Worm (Caenorhabditis elegans): Measurements from ENCODE around the gene R04A9.9.

The R04A9.9 gene

DNA sequence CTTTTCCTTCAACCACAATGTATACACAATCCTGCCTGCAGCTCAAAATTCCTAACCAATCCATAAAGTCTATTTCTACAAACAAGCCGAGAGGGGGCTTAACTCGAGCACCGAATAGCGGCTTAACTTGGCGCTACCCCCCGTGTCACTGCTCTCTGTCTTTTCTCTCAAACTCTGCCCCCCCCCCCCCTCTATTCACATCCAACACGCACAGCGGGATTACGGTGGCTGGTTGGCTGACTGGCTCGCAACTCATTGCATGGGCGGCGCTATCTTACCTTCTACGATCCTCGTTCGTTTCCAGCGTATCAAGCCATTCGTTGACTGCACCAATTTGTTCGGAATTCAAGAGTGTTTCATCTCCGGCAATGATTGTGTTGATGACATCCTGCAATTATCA, 41.2 kb upstream of the R04A9.9 start:
- no peak for TF ChIP-seq nhr-2 (tag; optimal IDR thresholded peaks at IDR 0.05)
- peak; percentile 29 for TF ChIP-seq pha-4 (tag; optimal IDR thresholded peaks at IDR 0.05)
- peak; percentile 13 for TF ChIP-seq ham-2 (GFP tag; optimal IDR thresholded peaks at IDR 0.05)
- TF ChIP-seq lsy-2 (tag; optimal IDR thresholded peaks at IDR 0.05), result peak; percentile 35
- no peak for TF ChIP-seq nhr-12 (tag; optimal IDR thresholded peaks at IDR 0.05)
- TF ChIP-seq blmp-1 (tag; optimal IDR thresholded peaks at IDR 0.05), result no peak

DNA sequence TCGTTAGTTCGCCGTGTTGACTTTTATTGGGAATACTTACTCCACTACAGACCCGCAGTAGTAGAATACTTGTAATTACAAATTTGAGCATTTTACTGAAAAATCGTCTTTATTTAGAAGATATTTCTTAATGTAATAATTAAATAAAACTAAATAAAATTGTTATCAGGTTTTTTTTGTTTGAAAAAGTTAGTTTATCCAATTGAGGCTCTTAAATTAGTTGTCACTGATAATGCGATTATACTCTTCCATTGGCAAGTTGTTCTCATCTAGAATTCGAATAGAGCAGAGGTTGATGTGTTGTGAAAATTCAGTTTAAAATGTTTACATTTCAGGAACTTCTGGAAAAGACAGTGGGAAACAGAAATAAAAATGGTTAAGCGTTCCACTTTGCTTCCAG, 35.2 kb upstream of the R04A9.9 start, which contains the start of gene ZK1193.2:
ZK1193.2 (minus strand) TSS at position 101 of the 400 bp plus-strand sequence.
- TF ChIP-seq pha-4 (tag; optimal IDR thresholded peaks at IDR 0.05), result no peak
- no peak for TF ChIP-seq drap-1 (GFP tag; optimal IDR thresholded peaks at IDR 0.05)
- TF ChIP-seq flh-1 (GFP tag; optimal IDR thresholded peaks at IDR 0.05), result no peak
- no peak for TF ChIP-seq cnd-1 (tag; optimal IDR thresholded peaks at IDR 0.05)
- TF ChIP-seq hlh-1 (tag; optimal IDR thresholded peaks at IDR 0.05), result no peak
- TF ChIP-seq lsy-2 (tag; optimal IDR thresholded peaks at IDR 0.05), result no peak
- no peak for TF ChIP-seq elt-3 (tag; optimal IDR thresholded peaks at IDR 0.05)
- TF ChIP-seq lin-13 (tag; optimal IDR thresholded peaks at IDR 0.05), result no peak

DNA sequence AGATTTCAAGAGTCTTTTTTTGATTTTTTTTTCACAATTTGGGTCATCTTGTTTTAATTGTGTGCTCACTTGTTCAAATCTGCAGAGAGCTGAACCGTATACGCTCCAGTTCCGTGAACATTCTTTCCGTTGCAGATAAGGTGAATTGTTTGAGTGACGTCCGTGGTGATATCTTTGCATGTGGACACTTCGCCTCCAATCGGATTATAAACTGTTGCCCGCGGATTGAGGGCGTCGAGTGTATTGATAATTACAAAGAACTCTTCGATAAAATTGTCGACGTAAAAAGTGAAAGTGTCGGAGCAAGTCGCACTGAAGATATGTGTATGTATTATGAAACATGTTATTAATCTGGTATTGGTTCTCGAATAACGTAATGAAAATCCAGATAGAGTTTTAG, 33.4 kb upstream of the R04A9.9 start:
- TF ChIP-seq blmp-1 (tag; optimal IDR thresholded peaks at IDR 0.05) (no peak), elt-3 (tag; optimal IDR thresholded peaks at IDR 0.05) (no peak), ceh-39 (tag; optimal IDR thresholded peaks at IDR 0.05) (no peak), nhr-2 (tag; optimal IDR thresholded peaks at IDR 0.05) (no peak), cnd-1 (tag; optimal IDR thresholded peaks at IDR 0.05) (no peak), sem-2 (GFP tag; optimal IDR thresholded peaks at IDR 0.05) (no peak), nhr-28 (tag; optimal IDR thresholded peaks at IDR 0.05) (no peak), nhr-76 (tag; optimal IDR thresholded peaks at IDR 0.05) (no peak), unc-120 (tag; optimal IDR thresholded peaks at IDR 0.05; ENCODE audit: poor library complexity, severe bottlenecking) (no peak), hlh-1 (tag; optimal IDR thresholded peaks at IDR 0.05) (no peak), ces-1 (GFP tag; optimal IDR thresholded peaks at IDR 0.05) (no peak)

DNA sequence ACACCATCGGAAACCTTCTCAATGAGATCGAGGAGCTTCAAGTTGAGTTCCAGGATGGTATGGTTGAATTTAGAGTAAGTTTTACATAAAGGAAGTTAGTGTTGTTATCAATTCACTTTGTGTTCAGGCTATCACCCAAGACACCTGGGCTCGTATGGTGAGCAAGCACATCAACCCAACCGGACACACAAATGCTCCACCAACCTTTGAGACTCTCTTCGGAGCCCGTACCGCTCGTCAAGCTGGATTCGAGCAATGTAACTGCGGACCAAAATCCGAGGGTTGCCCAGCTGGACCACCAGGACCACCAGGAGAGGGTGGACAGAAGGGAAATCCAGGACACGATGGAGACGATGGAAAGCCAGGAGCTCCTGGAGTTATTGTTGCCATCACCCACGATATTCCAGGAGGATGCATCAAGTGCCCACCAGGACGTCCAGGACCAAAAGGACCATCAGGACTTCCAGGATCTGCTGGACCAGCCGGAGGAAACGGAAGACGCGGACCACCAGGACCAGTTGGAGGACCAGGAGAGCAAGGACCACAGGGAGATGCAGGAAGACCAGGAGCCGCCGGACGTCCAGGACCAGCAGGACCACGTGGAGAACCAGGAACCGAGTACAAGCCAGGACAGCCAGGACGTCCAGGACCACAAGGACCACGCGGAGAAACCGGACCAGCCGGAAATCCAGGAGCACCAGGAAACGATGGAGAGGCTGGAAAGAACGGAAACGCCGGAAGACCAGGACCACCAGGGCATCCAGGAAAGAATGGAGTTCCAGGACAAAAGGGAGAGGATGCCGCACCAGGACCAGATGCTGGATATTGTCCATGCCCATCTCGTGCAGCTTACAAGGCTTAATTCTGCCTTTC, 31.7 kb upstream of the R04A9.9 start:
- TF ChIP-seq hlh-1 (tag; optimal IDR thresholded peaks at IDR 0.05), result no peak

DNA sequence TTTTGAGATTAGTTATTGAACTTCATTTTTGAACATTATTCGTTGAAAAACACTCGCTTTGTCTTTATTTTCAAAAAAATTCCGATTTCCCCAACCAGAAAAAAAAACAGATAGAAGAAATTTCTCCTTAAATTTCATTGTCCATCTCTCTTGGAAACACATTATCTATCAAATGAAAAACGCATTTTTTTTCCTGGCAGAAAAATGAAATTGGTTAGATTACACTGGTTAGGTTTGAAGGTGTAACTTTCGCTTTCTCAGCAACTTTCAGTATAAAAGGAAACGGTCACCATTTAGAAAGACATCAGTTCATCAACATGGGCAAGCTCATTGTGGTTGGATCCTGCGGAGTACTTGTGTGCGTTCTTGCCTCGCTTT, 31.0 kb upstream of the R04A9.9 start, which contains the start of gene col-19:
col-19 (plus strand) TSS at position 301 of the 378 bp plus-strand sequence.
- TF ChIP-seq M03D4.4 (tag; optimal IDR thresholded peaks at IDR 0.05), result no peak
- TF ChIP-seq unc-39 (tag; optimal IDR thresholded peaks at IDR 0.05), result no peak
- TF ChIP-seq unc-62 (GFP tag; optimal IDR thresholded peaks at IDR 0.05), result no peak

DNA sequence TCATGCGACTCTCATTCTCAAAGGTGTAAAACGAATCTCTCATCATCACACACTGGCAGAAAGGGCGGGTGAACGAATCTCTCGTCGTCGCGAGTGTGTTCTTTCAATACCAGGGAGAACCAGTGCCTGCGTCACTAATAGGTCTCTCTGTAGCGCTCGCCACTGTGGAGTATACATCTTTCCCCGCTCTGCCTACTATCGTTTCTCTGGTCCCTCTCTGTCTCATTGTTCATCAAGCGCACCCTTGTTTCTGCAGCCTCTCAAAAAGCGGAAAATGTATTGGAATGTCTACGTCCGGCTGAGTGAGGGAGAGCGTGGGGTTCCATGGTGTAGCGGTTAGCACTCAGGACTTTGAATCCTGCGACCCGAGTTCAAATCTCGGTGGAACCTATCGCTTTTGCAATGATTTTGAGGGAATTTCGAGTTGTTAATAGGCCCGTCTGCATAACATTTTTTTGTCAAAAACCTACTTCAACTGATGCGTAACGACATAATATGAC, 19.8 kb upstream of the R04A9.9 start:
- TF ChIP-seq ham-2 (GFP tag; optimal IDR thresholded peaks at IDR 0.05), result peak; percentile 95
- peak; percentile 90 for TF ChIP-seq M03D4.4 (tag; optimal IDR thresholded peaks at IDR 0.05)
- peak; percentile 9 for TF ChIP-seq elt-3 (tag; optimal IDR thresholded peaks at IDR 0.05)
- peak; percentile 84 for TF ChIP-seq sem-2 (GFP tag; optimal IDR thresholded peaks at IDR 0.05)
- peak; percentile 75 for TF ChIP-seq tbx-8 (GFP tag; optimal IDR thresholded peaks at IDR 0.05)
- peak; percentile 88 for TF ChIP-seq nhr-237 (tag; optimal IDR thresholded peaks at IDR 0.05)
- TF ChIP-seq elt-1 (tag; optimal IDR thresholded peaks at IDR 0.05; ENCODE audit: borderline replicate concordance, insufficient read depth), result no peak
- TF ChIP-seq ceh-43 (GFP tag; optimal IDR thresholded peaks at IDR 0.05), result peak; percentile 80
- peak; percentile 77 for TF ChIP-seq pha-4 (tag; optimal IDR thresholded peaks at IDR 0.05)
- TF ChIP-seq unc-39 (tag; optimal IDR thresholded peaks at IDR 0.05), result peak; percentile 75
- peak; percentile 88 for TF ChIP-seq ces-1 (GFP tag; optimal IDR thresholded peaks at IDR 0.05)
- TF ChIP-seq nhr-28 (tag; optimal IDR thresholded peaks at IDR 0.05), result peak; percentile 58
- TF ChIP-seq lin-13 (tag; optimal IDR thresholded peaks at IDR 0.05), result peak; percentile 40
- TF ChIP-seq mep-1 (tag; optimal IDR thresholded peaks at IDR 0.05), result peak; percentile 86
- TF ChIP-seq mls-2 (tag; optimal IDR thresholded peaks at IDR 0.05), result peak; percentile 96
- peak; percentile 4 for TF ChIP-seq ceh-39 (tag; optimal IDR thresholded peaks at IDR 0.05)
- no peak for TF ChIP-seq nhr-12 (tag; optimal IDR thresholded peaks at IDR 0.05)
- peak; percentile 38 for TF ChIP-seq mab-5 (tag; optimal IDR thresholded peaks at IDR 0.05)
- TF ChIP-seq sptf-1 (tag; optimal IDR thresholded peaks at IDR 0.05), result peak; percentile 93
- peak; percentile 94 for TF ChIP-seq drap-1 (GFP tag; optimal IDR thresholded peaks at IDR 0.05)
- TF ChIP-seq lin-32 (GFP tag; optimal IDR thresholded peaks at IDR 0.05), result peak; percentile 85
- TF ChIP-seq flh-1 (GFP tag; optimal IDR thresholded peaks at IDR 0.05), result peak; percentile 73
- no peak for TF ChIP-seq zip-8 (tag; optimal IDR thresholded peaks at IDR 0.05)
- TF ChIP-seq unc-120 (tag; optimal IDR thresholded peaks at IDR 0.05; ENCODE audit: poor library complexity, severe bottlenecking), result peak; percentile 87
- no peak for TF ChIP-seq blmp-1 (tag; optimal IDR thresholded peaks at IDR 0.05)
- peak; percentile 41 for TF ChIP-seq nhr-76 (tag; optimal IDR thresholded peaks at IDR 0.05)
- TF ChIP-seq ztf-11 (tag; optimal IDR thresholded peaks at IDR 0.05), result peak; percentile 74
- peak; percentile 57 for TF ChIP-seq unc-62 (GFP tag; optimal IDR thresholded peaks at IDR 0.05)
- TF ChIP-seq ceh-83 (GFP tag; optimal IDR thresholded peaks at IDR 0.05), result peak; percentile 91
- TF ChIP-seq lsy-2 (tag; optimal IDR thresholded peaks at IDR 0.05), result peak; percentile 39
- no peak for TF ChIP-seq snpc-4 (tag; optimal IDR thresholded peaks at IDR 0.05)
- peak; percentile 24 for TF ChIP-seq nhr-2 (tag; optimal IDR thresholded peaks at IDR 0.05)
- TF ChIP-seq cnd-1 (tag; optimal IDR thresholded peaks at IDR 0.05), result peak; percentile 87
